Fruit fly (Drosophila melanogaster) whole organism, embryonic: Measurements from ENCODE around the gene BORCS5.

Experiments
- C15 ChIP-seq: fragments of 200-800 bp; sonication (Bioruptor generic); IDR thresholded peaks from 3 replicates; pipeline ENCODE4 v1.3.6; 2022; ENCODE audit warnings: missing biosample characterization, missing genetic modification characterization
- CG11696 ChIP-seq: fragments of 200-800 bp; sonication (Bioruptor generic); IDR thresholded peaks from 2 replicates; pipeline ENCODE4 v1.3.6; 2022; ENCODE audit warnings: missing biosample characterization, missing genetic modification characterization
- CG12236 ChIP-seq: fragments of 200-800 bp; sonication (Bioruptor generic); optimal IDR thresholded peaks from 2 replicates; lab custom pipeline; 2016; ENCODE audit warnings: missing biosample characterization, missing genetic modification characterization
- CG12659 ChIP-seq: fragments of 200-800 bp; sonication (Bioruptor generic); optimal IDR thresholded peaks from 3 replicates; lab custom pipeline; 2017; ENCODE audit warnings: mild to moderate bottlenecking, missing biosample characterization, missing genetic modification reagents, missing genetic modification characterization
- CG12769 ChIP-seq: fragments of 200-800 bp; sonication (Bioruptor generic); optimal IDR thresholded peaks from 2 replicates; lab custom pipeline; 2019; ENCODE audit warnings: missing biosample characterization, mild to moderate bottlenecking, missing genetic modification characterization, moderate library complexity
- CG15269 ChIP-seq: fragments of 200-800 bp; sonication (Bioruptor generic); optimal IDR thresholded peaks from 2 replicates; lab custom pipeline; 2018; ENCODE audit warnings: missing biosample characterization, mild to moderate bottlenecking, missing genetic modification characterization, moderate library complexity
- CG15479 ChIP-seq: fragments of 200-800 bp; sonication (Bioruptor generic); optimal IDR thresholded peaks from 3 replicates; lab custom pipeline; 2019; ENCODE audit warnings: missing biosample characterization, mild to moderate bottlenecking, missing genetic modification characterization, moderate library complexity
- CG17802 ChIP-seq: fragments of 200-800 bp; sonication (Bioruptor generic); optimal IDR thresholded peaks from 2 replicates; lab custom pipeline; 2018; ENCODE audit warnings: missing biosample characterization, mild to moderate bottlenecking, missing genetic modification characterization, moderate library complexity
- CG18011 ChIP-seq: fragments of 200-800 bp; sonication (Bioruptor generic); optimal IDR thresholded peaks from 2 replicates; lab custom pipeline; 2017; ENCODE audit warnings: missing biosample characterization, missing genetic modification characterization, mild to moderate bottlenecking, moderate library complexity, missing genotype
- CG18262 ChIP-seq: fragments of 200-800 bp; optimal IDR thresholded peaks from 3 replicates; lab custom pipeline; 2019; ENCODE audit warnings: missing biosample characterization, mild to moderate bottlenecking, missing genetic modification characterization, moderate library complexity
- CG2199 ChIP-seq: fragments of 200-800 bp; sonication (Bioruptor generic); IDR thresholded peaks from 3 replicates; pipeline ENCODE4 v1.3.6; 2022; ENCODE audit warnings: missing biosample characterization, missing genetic modification characterization
- CG4730 ChIP-seq: fragments of 200-800 bp; sonication (Bioruptor generic); IDR thresholded peaks from 2 replicates; pipeline ENCODE4 v1.3.6; 2022; ENCODE audit warnings: missing biosample characterization, missing genetic modification characterization
- CG4820 ChIP-seq: fragments of 200-800 bp; sonication (Bioruptor generic); optimal IDR thresholded peaks from 3 replicates; lab custom pipeline; 2016; ENCODE audit warnings: missing biosample characterization, missing genetic modification characterization
- CG7556 ChIP-seq: fragments of 200-800 bp; sonication (Bioruptor generic); optimal IDR thresholded peaks from 2 replicates; lab custom pipeline; 2017; ENCODE audit warnings: missing biosample characterization, mild to moderate bottlenecking, missing genetic modification characterization
- CG7786 ChIP-seq: fragments of 200-800 bp; sonication (Bioruptor generic); optimal IDR thresholded peaks from 2 replicates; lab custom pipeline; 2016; ENCODE audit warnings: missing biosample characterization, missing genetic modification characterization
- CG7928 ChIP-seq: fragments of 200-800 bp; sonication (Bioruptor generic); optimal IDR thresholded peaks from 2 replicates; lab custom pipeline; 2017; ENCODE audit warnings: missing biosample characterization, mild to moderate bottlenecking, missing genetic modification characterization
- Dbx ChIP-seq: fragments of 200-800 bp; sonication (Bioruptor generic); IDR thresholded peaks from 3 replicates; pipeline ENCODE4 v1.3.6; 2022; ENCODE audit warnings: missing biosample characterization, missing genetic modification characterization
- Dek ChIP-seq: fragments of 200-800 bp; sonication (Bioruptor generic); optimal IDR thresholded peaks from 3 replicates; lab custom pipeline; 2019; ENCODE audit warnings: missing biosample characterization, mild to moderate bottlenecking, missing genetic modification characterization, moderate library complexity
- Dip3 ChIP-seq: fragments of 200-800 bp; sonication (Bioruptor generic); optimal IDR thresholded peaks from 3 replicates; lab custom pipeline; 2016; ENCODE audit warnings: missing biosample characterization, missing genetic modification characterization
- Doc2 ChIP-seq: fragments of 200-800 bp; sonication (Bioruptor generic); IDR thresholded peaks from 2 replicates; pipeline ENCODE4 v1.3.6; 2022; ENCODE audit warnings: missing biosample characterization, missing genetic modification characterization
- ERR ChIP-seq: fragments of 200-800 bp; sonication (Bioruptor generic); optimal IDR thresholded peaks from 2 replicates; lab custom pipeline; 2016; ENCODE audit warnings: missing biosample characterization, missing genetic modification characterization
- Eip74EF ChIP-seq, 2 experiments: fragments of 200-800 bp in 1 of 2; fragments of >200 bp in 1 of 2; sonication (Bioruptor generic) in 1 of 2; optimal IDR thresholded peaks; 2 replicates each; lab custom pipeline; 2017 to 2019; ENCODE audit warnings: missing biosample characterization in 2 of 2, missing genetic modification characterization in 2 of 2, mild to moderate bottlenecking in 1 of 2, moderate library complexity in 1 of 2
- Ets97D ChIP-seq: fragments of 200-800 bp; sonication (Bioruptor generic); optimal IDR thresholded peaks from 3 replicates; lab custom pipeline; 2016; ENCODE audit warnings: missing biosample characterization, missing genetic modification characterization
- MESR4 ChIP-seq: fragments of 200-800 bp; sonication (Bioruptor generic); optimal IDR thresholded peaks from 2 replicates; lab custom pipeline; 2018; ENCODE audit warnings: missing biosample characterization, mild to moderate bottlenecking, missing genetic modification characterization, moderate library complexity
- NC2α ChIP-seq: fragments of 200-800 bp; sonication (Bioruptor generic); optimal IDR thresholded peaks from 2 replicates; lab custom pipeline; 2016; ENCODE audit warnings: missing biosample characterization, missing genetic modification characterization
- NC2β ChIP-seq: fragments of 200-800 bp; sonication (Bioruptor generic); optimal IDR thresholded peaks from 2 replicates; lab custom pipeline; 2016; ENCODE audit warnings: missing biosample characterization, missing genetic modification characterization
- ab ChIP-seq: fragments of 200-800 bp; sonication (Bioruptor generic); optimal IDR thresholded peaks from 2 replicates; lab custom pipeline; 2016; ENCODE audit warnings: missing biosample characterization, missing genetic modification characterization
- aop ChIP-seq: fragments of 200-800 bp; sonication (Bioruptor generic); IDR thresholded peaks from 2 replicates; pipeline ENCODE4 v1.3.6; 2022; ENCODE audit warnings: missing biosample characterization, missing genetic modification characterization
- ash1 ChIP-seq: fragments of 200-800 bp; sonication (Bioruptor generic); optimal IDR thresholded peaks from 2 replicates; lab custom pipeline; 2018; ENCODE audit warnings: missing biosample characterization, mild to moderate bottlenecking, missing genetic modification characterization
- cato ChIP-seq: fragments of 200-800 bp; sonication (Bioruptor generic); optimal IDR thresholded peaks from 2 replicates; lab custom pipeline; 2016; ENCODE audit warnings: missing biosample characterization, missing genetic modification characterization, borderline replicate concordance
- en ChIP-seq: fragments of 200-800 bp; sonication (Bioruptor generic); optimal IDR thresholded peaks from 2 replicates; lab custom pipeline; 2016; ENCODE audit warnings: missing biosample characterization, missing genetic modification characterization
- eve ChIP-seq, 2 experiments: fragments of >200 bp; optimal IDR thresholded peaks; 2 replicates each; lab custom pipeline; 2017; ENCODE audit warnings: missing biosample characterization in 2 of 2, missing genetic modification characterization in 2 of 2
- gcm2 ChIP-seq: fragments of 200-800 bp; sonication (Bioruptor generic); optimal IDR thresholded peaks from 2 replicates; lab custom pipeline; 2016; ENCODE audit warnings: missing biosample characterization, missing genetic modification characterization
- ham ChIP-seq: fragments of 200-800 bp; sonication (Bioruptor generic); IDR thresholded peaks from 2 replicates; pipeline ENCODE4 v1.3.6; 2022; ENCODE audit warnings: missing biosample characterization, missing genetic modification characterization
- hkb ChIP-seq, 2 experiments: fragments of 200-800 bp in 1 of 2; fragments of >200 bp in 1 of 2; sonication (Bioruptor generic) in 1 of 2; IDR thresholded peaks in 1 of 2; optimal IDR thresholded peaks in 1 of 2; 2 replicates each; pipeline versions ENCODE4 v1.3.6 to Lab custom; 2017 to 2022; ENCODE audit warnings: missing biosample characterization in 1 of 2, missing genetic modification characterization in 1 of 2
- klu ChIP-seq: fragments of 200-800 bp; sonication (Bioruptor generic); IDR thresholded peaks from 2 replicates; pipeline ENCODE4 v1.3.6; 2022; ENCODE audit warnings: missing biosample characterization, missing genetic modification characterization
- mld ChIP-seq: fragments of 200-800 bp; sonication (Bioruptor generic); IDR thresholded peaks from 3 replicates; pipeline ENCODE4 v1.3.6; 2022; ENCODE audit warnings: missing biosample characterization, missing genetic modification characterization; ENCODE audit not compliant: partially characterized antibody
- oc ChIP-seq: fragments of 200-800 bp; sonication (Bioruptor generic); optimal IDR thresholded peaks from 2 replicates; lab custom pipeline; 2018; ENCODE audit warnings: missing biosample characterization, mild to moderate bottlenecking, missing genetic modification characterization, moderate library complexity
- pfk ChIP-seq: fragments of 200-800 bp; sonication (Bioruptor generic); optimal IDR thresholded peaks from 2 replicates; lab custom pipeline; 2018; ENCODE audit warnings: missing biosample characterization, mild to moderate bottlenecking, missing genetic modification characterization, moderate library complexity
- pita ChIP-seq: fragments of 200-800 bp; sonication (Bioruptor generic); optimal IDR thresholded peaks from 2 replicates; lab custom pipeline; 2017; ENCODE audit warnings: missing biosample characterization, mild to moderate bottlenecking, missing genetic modification characterization
- run ChIP-seq: fragments of 200-800 bp; sonication (Bioruptor generic); optimal IDR thresholded peaks from 3 replicates; lab custom pipeline; 2018; ENCODE audit warnings: missing biosample characterization, mild to moderate bottlenecking, missing genetic modification characterization
- slbo ChIP-seq: fragments of 200-800 bp; sonication (Bioruptor generic); IDR thresholded peaks from 2 replicates; pipeline ENCODE4 v1.3.6; 2022; ENCODE audit warnings: missing biosample characterization, missing genetic modification characterization
- sob ChIP-seq: fragments of 200-800 bp; sonication (Bioruptor generic); IDR thresholded peaks from 2 replicates; pipeline ENCODE4 v1.3.6; 2022; ENCODE audit warnings: missing biosample characterization, missing genetic modification characterization
- tap ChIP-seq: fragments of 200-800 bp; optimal IDR thresholded peaks from 3 replicates; lab custom pipeline; 2019; ENCODE audit warnings: missing biosample characterization, mild to moderate bottlenecking, missing genetic modification characterization, moderate library complexity
- trh ChIP-seq: fragments of 200-800 bp; sonication (Bioruptor generic); optimal IDR thresholded peaks from 2 replicates; lab custom pipeline; 2016; ENCODE audit warnings: missing biosample characterization, missing genetic modification characterization
- unpg ChIP-seq: fragments of 200-800 bp; sonication (Bioruptor generic); optimal IDR thresholded peaks from 3 replicates; lab custom pipeline; 2018; ENCODE audit warnings: missing biosample characterization, mild to moderate bottlenecking, missing genetic modification characterization, moderate library complexity
- wek ChIP-seq: fragments of 200-800 bp; sonication (Bioruptor generic); optimal IDR thresholded peaks from 3 replicates; lab custom pipeline; 2018; ENCODE audit warnings: missing biosample characterization, mild to moderate bottlenecking, missing genetic modification characterization, moderate library complexity
- zen ChIP-seq: fragments of 200-800 bp; sonication (Bioruptor generic); optimal IDR thresholded peaks from 3 replicates; lab custom pipeline; 2018; ENCODE audit warnings: missing biosample characterization, mild to moderate bottlenecking, missing genetic modification characterization, moderate library complexity
- zf30C ChIP-seq: fragments of 200-800 bp; sonication (Bioruptor generic); optimal IDR thresholded peaks from 3 replicates; lab custom pipeline; 2018; ENCODE audit warnings: missing biosample characterization, mild to moderate bottlenecking, missing genetic modification characterization

Gene BORCS5

dm6 chrX:11854758-11855465 lies 17.7 kb downstream of the BORCS5 start, which contains the start of the genes CG10347 and ATP7 (continued):
- no peak for TF ChIP-seq en (GFP tag; lab: Kevin White, UChicago)
- TF ChIP-seq CG15269 (tag; lab: Kevin White, UChicago), result peak; percentile 22
- no peak for TF ChIP-seq CG18011 (GFP tag; lab: Kevin White, UChicago)
- TF ChIP-seq Dbx, result 0 out of 3 replicates have a peak, but pooled peaks have one; percentile 13
- peak; percentile 22 for TF ChIP-seq CG7786 (GFP tag; lab: Kevin White, UChicago)
- no peak for TF ChIP-seq CG7928 (GFP tag; lab: Kevin White, UChicago)
- TF ChIP-seq sob (GFP tag; lab: Robert Waterston, UW), result 0 out of 2 replicates have a peak, but pooled peaks have one; percentile 6
- TF ChIP-seq cato (GFP tag; lab: Kevin White, UChicago), result no peak
- TF ChIP-seq ham, result no peak
- TF ChIP-seq ERR (GFP tag; lab: Kevin White, UChicago), result no peak
- peak; percentile 18 for TF ChIP-seq CG18262 (tag; lab: Kevin White, UChicago)
- no peak for TF ChIP-seq gcm2 (GFP tag; lab: Kevin White, UChicago)
- no peak for TF ChIP-seq oc
- no peak for TF ChIP-seq unpg (GFP tag; lab: Kevin White, UChicago)
- peak; percentile 74 for TF ChIP-seq MESR4 (GFP tag; lab: Kevin White, UChicago)
- no peak for TF ChIP-seq CG4820 (GFP tag; lab: Kevin White, UChicago)
- TF ChIP-seq CG12236 (GFP tag; lab: Kevin White, UChicago), result no peak
- no peak for TF ChIP-seq ash1 (GFP tag; lab: Kevin White, UChicago)
- peak; percentile 5 for TF ChIP-seq CG12769
- no peak for TF ChIP-seq wek
- TF ChIP-seq Ets97D (GFP tag; lab: Kevin White, UChicago), result peak; percentile 53
- TF ChIP-seq zen, result no peak
- no peak for TF ChIP-seq trh (GFP tag; lab: Kevin White, UChicago)
- no peak for TF ChIP-seq aop (GFP tag; lab: Robert Waterston, UW)
- no peak for TF ChIP-seq pfk (GFP tag; lab: Kevin White, UChicago)
- TF ChIP-seq hkb (optimal IDR thresholded peaks at IDR 0.05; lab: Kevin White, UChicago), result peak; percentile 98
- no peak for TF ChIP-seq hkb (GFP tag; IDR thresholded peaks at IDR 0.05; lab: Robert Waterston, UW)
- TF ChIP-seq klu (GFP tag; lab: Robert Waterston, UW), result no peak
- TF ChIP-seq slbo (GFP tag; lab: Robert Waterston, UW), result no peak; the same call in 1 of the 2 replicates
- no peak for TF ChIP-seq CG2199
- no peak for TF ChIP-seq C15 (GFP tag; lab: Robert Waterston, UW)
- TF ChIP-seq CG17802 (tag; lab: Kevin White, UChicago), result no peak
- no peak for TF ChIP-seq run (tag; lab: Kevin White, UChicago)
- no peak; the same call in 2 of the 3 replicates for TF ChIP-seq mld (GFP tag; lab: Robert Waterston, UW)
- TF ChIP-seq Eip74EF (GFP tag; optimal IDR thresholded peaks at IDR 0.05; lab: Kevin White, UChicago), result no peak
- TF ChIP-seq tap, result no peak
- no peak for TF ChIP-seq CG7556 (GFP tag; lab: Kevin White, UChicago)
- peak; percentile 59 for TF ChIP-seq CG12659
- no peak for TF ChIP-seq CG4730 (GFP tag; lab: Robert Waterston, UW)
- no peak for TF ChIP-seq CG11696
- no peak for TF ChIP-seq Dek
- TF ChIP-seq NC2α, result no peak
- TF ChIP-seq Doc2 (GFP tag; lab: Robert Waterston, UW), result no peak
- TF ChIP-seq Dip3, result peak; percentile 36
- TF ChIP-seq pita (GFP tag; lab: Kevin White, UChicago), result no peak
- TF ChIP-seq eve (GFP tag; optimal IDR thresholded peaks at IDR 0.05; lab: Kevin White, UChicago), result no peak
- peak; percentile 51 for TF ChIP-seq NC2β (GFP tag; lab: Kevin White, UChicago)
- TF ChIP-seq zf30C (GFP tag; lab: Kevin White, UChicago), result no peak
- TF ChIP-seq ab (GFP tag; lab: Kevin White, UChicago), result no peak
- no peak for TF ChIP-seq CG15479 (GFP tag; lab: Kevin White, UChicago)
